Fruit fly (Drosophila melanogaster) whole organism, pupa: ENCODE results near the gene CG17118.

Experiments used
- CG10348 ChIP-seq: fragments of 200-800 bp; sonication (Bioruptor generic); IDR thresholded peaks from 2 replicates; pipeline ENCODE4 v1.3.6; 2022; ENCODE audit warnings: missing biosample characterization, missing genetic modification characterization
- CG13204 ChIP-seq: fragments of 200-800 bp; sonication (Bioruptor generic); optimal IDR thresholded peaks from 2 replicates; lab custom pipeline; 2018; ENCODE audit warnings: missing biosample characterization, mild to moderate bottlenecking, missing genetic modification characterization, moderate library complexity
- CG14655 ChIP-seq: fragments of 200-800 bp; sonication (Bioruptor generic); optimal IDR thresholded peaks from 3 replicates; lab custom pipeline; 2017; ENCODE audit warnings: mild to moderate bottlenecking, missing biosample characterization, missing genetic modification reagents, missing genetic modification characterization
- CG15710 ChIP-seq: fragments of 200-800 bp; sonication (Bioruptor generic); optimal IDR thresholded peaks from 2 replicates; lab custom pipeline; 2018; ENCODE audit warnings: missing biosample characterization, mild to moderate bottlenecking, missing genetic modification characterization, moderate library complexity
- CG17806 ChIP-seq: fragments of 200-800 bp; sonication (Bioruptor generic); optimal IDR thresholded peaks from 2 replicates; lab custom pipeline; 2018; ENCODE audit warnings: missing biosample characterization, mild to moderate bottlenecking, missing genetic modification characterization, moderate library complexity
- CG32121 ChIP-seq: fragments of 200-800 bp; sonication (Bioruptor generic); IDR thresholded peaks from 2 replicates; pipeline ENCODE4 v1.3.6; 2022; ENCODE audit warnings: missing biosample characterization, missing genetic modification characterization
- CG8301 ChIP-seq: fragments of 200-800 bp; sonication (Bioruptor generic); optimal IDR thresholded peaks from 2 replicates; lab custom pipeline; 2018; ENCODE audit warnings: missing biosample characterization, mild to moderate bottlenecking, missing genetic modification characterization
- CG9948 ChIP-seq: fragments of 200-800 bp; sonication (Bioruptor generic); optimal IDR thresholded peaks from 2 replicates; lab custom pipeline; 2018; ENCODE audit warnings: missing biosample characterization, mild to moderate bottlenecking, missing genetic modification characterization, moderate library complexity
- Pif1A ChIP-seq: fragments of 200-800 bp; sonication (Bioruptor generic); optimal IDR thresholded peaks from 3 replicates; lab custom pipeline; 2016; ENCODE audit warnings: missing biosample characterization, missing genetic modification characterization
- Pif1B ChIP-seq: fragments of 200-800 bp; sonication (Bioruptor generic); optimal IDR thresholded peaks from 3 replicates; lab custom pipeline; 2016; ENCODE audit warnings: missing biosample characterization, missing genetic modification characterization
- fd96Ca ChIP-seq: fragments of 200-800 bp; sonication (Bioruptor generic); IDR thresholded peaks from 3 replicates; pipeline ENCODE4 v1.3.6; 2022; ENCODE audit warnings: missing biosample characterization, missing genetic modification characterization
- gl ChIP-seq: fragments of 200-800 bp; sonication (Bioruptor generic); optimal IDR thresholded peaks from 2 replicates; lab custom pipeline; 2018; ENCODE audit warnings: missing biosample characterization, mild to moderate bottlenecking, missing genetic modification characterization

dm6 chr2L:10748218-10748617 is 18.2 kb downstream of the CG17118 start:
- TF ChIP-seq CG9948 (tag; lab: Kevin White, UChicago), result no peak
- no peak for TF ChIP-seq CG14655 (GFP tag; lab: Kevin White, UChicago)
- no peak for TF ChIP-seq CG13204
- TF ChIP-seq CG10348 (GFP tag; lab: Robert Waterston, UW), result no peak
- TF ChIP-seq CG32121 (GFP tag; lab: Robert Waterston, UW), result peak; percentile 74
- no peak for TF ChIP-seq gl (tag; lab: Kevin White, UChicago)
- peak; percentile 50 for TF ChIP-seq CG8301 (tag; lab: Kevin White, UChicago)
- no peak for TF ChIP-seq Pif1B (GFP tag; lab: Kevin White, UChicago)
- peak; percentile 4 for TF ChIP-seq CG17806 (tag; lab: Kevin White, UChicago)
- TF ChIP-seq Pif1A, result no peak
- no peak for TF ChIP-seq CG15710 (tag; lab: Kevin White, UChicago)
- TF ChIP-seq fd96Ca (GFP tag; lab: Robert Waterston, UW), result no peak
